Worm (Caenorhabditis elegans): ENCODE results near the gene vps-41.

vps-41 gene

DNA sequence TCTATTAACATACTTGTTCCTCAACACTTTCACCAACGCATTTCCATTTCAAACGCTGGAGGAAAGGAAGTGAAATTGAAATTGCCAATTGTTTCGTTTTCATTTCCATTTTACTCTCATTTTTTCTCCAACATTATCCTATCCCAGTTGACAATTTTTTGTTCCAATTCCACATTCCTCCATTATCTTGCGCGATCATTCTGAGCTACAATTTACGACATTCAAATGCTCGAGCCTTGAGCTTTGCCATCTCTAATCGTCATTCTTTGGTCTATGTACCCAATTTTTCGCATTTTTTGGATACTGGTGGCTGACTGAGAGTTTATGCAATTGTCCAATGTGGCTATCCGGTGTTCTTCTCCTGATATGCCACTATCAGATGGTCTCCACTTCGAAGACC lies 34.0 kb upstream of the vps-41 start, which contains the start of gene Y34B4A.10:
Y34B4A.10 (plus strand) TSS at position 301 of the 400 bp plus-strand sequence.
- TF ChIP-seq blmp-1 (tag; optimal IDR thresholded peaks at IDR 0.05) (peak; percentile 29), fkh-8 (tag; optimal IDR thresholded peaks at IDR 0.05) (no peak)

DNA sequence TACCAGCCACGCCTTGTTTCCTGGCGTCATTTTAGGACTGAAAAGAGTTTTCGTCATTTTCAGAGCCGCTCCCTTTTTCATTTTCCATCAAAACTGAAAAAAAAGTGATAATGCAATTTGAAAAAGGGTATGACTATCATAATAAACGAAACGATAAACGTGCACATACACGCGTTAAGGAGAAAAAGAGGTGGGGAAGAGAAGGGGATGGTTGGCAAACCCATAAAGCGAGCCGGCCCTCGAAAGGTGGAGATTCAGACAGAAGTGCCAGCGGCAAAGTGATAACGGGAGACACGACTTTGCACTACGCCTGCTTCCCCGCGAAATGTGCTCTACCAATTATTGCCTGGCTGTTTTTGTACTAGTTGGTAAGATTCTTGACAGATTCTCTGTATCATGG lies 30.8 kb upstream of the vps-41 start, which contains the start of gene nspg-14:
nspg-14 (plus strand) TSS at position 250 of the 400 bp plus-strand sequence.
- TF ChIP-seq zag-1 (tag; optimal IDR thresholded peaks at IDR 0.05) (no peak), nhr-19 (GFP tag; conservative IDR thresholded peaks at IDR 0.05) (no peak), blmp-1 (tag; optimal IDR thresholded peaks at IDR 0.05) (no peak), nhr-237 (tag; optimal IDR thresholded peaks at IDR 0.05) (no peak), ets-5 (GFP tag; IDR thresholded peaks at IDR 0.05) (no peak), hpl-2 (GFP tag; optimal IDR thresholded peaks at IDR 0.05) (no peak), ztf-4 (tag; optimal IDR thresholded peaks at IDR 0.05) (no peak), lin-14 (GFP tag; optimal IDR thresholded peaks at IDR 0.05) (peak; percentile 10), sptf-1 (tag; optimal IDR thresholded peaks at IDR 0.05) (no peak), lin-13 (GFP tag; optimal IDR thresholded peaks at IDR 0.05) (no peak), nhr-12 (tag; optimal IDR thresholded peaks at IDR 0.05) (no peak), fkh-10 (GFP tag; optimal IDR thresholded peaks at IDR 0.05) (no peak), elt-3 (tag; optimal IDR thresholded peaks at IDR 0.05) (no peak), elt-2 (tag; optimal IDR thresholded peaks at IDR 0.05) (peak; percentile 61), lin-15B (tag; optimal IDR thresholded peaks at IDR 0.05) (no peak), dsc-1 (tag; optimal IDR thresholded peaks at IDR 0.05) (no peak), mef-2 (tag; optimal IDR thresholded peaks at IDR 0.05) (no peak), vab-15 (tag; optimal IDR thresholded peaks at IDR 0.05) (no peak)

DNA sequence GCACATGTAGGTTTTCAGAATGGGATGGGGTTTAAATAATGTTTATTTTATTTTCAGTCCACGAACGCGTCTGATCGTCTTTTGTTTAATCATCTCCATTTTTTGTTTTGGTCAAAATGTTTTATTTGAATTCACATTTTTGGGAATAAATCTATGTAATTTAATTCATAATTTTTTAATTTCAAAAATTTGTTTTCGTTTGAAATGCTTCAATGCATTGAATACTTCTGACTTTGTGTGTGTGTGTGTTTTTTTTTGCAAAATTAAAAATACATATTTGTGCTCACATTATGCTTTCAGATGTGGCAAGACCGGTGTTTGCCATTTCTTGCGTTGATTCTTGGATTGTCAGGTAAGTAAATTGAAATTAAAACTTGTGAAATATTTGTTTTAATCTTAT lies 28.7 kb upstream of the vps-41 start, which contains the start of gene nspg-13:
nspg-13 (plus strand) TSS at position 301 of the 400 bp plus-strand sequence.
- TF ChIP-seq nhr-76 (tag; optimal IDR thresholded peaks at IDR 0.05) (no peak), lin-15B (tag; optimal IDR thresholded peaks at IDR 0.05) (no peak), Y116A8C.19 (tag; optimal IDR thresholded peaks at IDR 0.05; ENCODE audit: borderline replicate concordance) (no peak), grh-1 (GFP tag; IDR thresholded peaks at IDR 0.05) (no peak), unc-130 (tag; optimal IDR thresholded peaks at IDR 0.05) (no peak), swsn-7 (tag; optimal IDR thresholded peaks at IDR 0.05) (no peak), nhr-20 (tag; optimal IDR thresholded peaks at IDR 0.05) (no peak), unc-62 (GFP tag; optimal IDR thresholded peaks at IDR 0.05) (no peak), tlp-1 (tag; optimal IDR thresholded peaks at IDR 0.05) (no peak), ceh-90 (tag; optimal IDR thresholded peaks at IDR 0.05) (no peak), mef-2 (tag; optimal IDR thresholded peaks at IDR 0.05) (no peak), mab-9 (GFP tag; IDR thresholded peaks at IDR 0.05) (no peak), nhr-84 (tag; optimal IDR thresholded peaks at IDR 0.05) (no peak), aly-2 (tag; optimal IDR thresholded peaks at IDR 0.05) (no peak)

DNA sequence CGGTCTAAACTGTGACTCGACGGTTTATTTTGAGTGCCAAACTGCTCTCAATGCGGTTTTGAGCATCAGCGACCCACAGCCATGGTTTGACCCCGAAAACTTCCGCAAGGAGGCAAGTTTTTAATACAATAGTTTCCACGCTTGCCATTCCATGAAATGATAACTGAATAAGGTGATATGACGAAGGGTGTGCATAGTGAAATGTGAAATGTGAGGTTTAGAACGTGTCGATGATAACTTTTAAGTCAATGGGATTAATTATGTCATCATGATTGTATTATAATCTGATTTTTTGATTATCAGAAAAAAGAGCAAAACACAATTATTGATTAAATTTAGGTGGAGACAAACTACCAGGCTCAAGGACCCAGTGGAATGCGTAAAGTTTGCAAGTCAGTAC lies 28.3 kb upstream of the vps-41 start:
- peak; percentile 64 for TF ChIP-seq elt-2 (tag; optimal IDR thresholded peaks at IDR 0.05)
- no peak for TF ChIP-seq ceh-88 (GFP tag; IDR thresholded peaks at IDR 0.05)

DNA sequence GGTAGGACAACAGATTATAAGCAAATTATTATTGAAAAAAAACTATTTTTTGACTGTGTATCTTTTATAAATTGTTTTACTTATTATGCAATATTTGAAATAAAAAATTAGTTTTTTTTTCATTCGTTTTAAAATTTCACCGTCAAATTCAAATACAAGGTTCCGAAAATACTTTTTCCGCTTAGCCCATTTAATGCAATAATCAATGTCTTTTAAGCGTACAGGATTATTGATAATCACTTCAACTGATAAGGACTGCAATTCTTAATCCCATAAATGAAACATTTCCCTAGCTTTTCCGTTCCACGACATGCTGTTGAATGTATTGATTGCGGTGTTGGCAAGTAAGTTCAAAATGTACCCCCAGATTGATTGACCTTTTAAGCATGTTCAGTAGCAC lies 26.6 kb upstream of the vps-41 start, which contains the start of gene nspg-12:
nspg-12 (plus strand) TSS at position 301 of the 400 bp plus-strand sequence.
- TF ChIP-seq xbp-1 (tag; optimal IDR thresholded peaks at IDR 0.05), result no peak
- peak; percentile 52 for TF ChIP-seq elt-2 (tag; optimal IDR thresholded peaks at IDR 0.05)
- TF ChIP-seq irx-1 (tag; optimal IDR thresholded peaks at IDR 0.05), result no peak

DNA sequence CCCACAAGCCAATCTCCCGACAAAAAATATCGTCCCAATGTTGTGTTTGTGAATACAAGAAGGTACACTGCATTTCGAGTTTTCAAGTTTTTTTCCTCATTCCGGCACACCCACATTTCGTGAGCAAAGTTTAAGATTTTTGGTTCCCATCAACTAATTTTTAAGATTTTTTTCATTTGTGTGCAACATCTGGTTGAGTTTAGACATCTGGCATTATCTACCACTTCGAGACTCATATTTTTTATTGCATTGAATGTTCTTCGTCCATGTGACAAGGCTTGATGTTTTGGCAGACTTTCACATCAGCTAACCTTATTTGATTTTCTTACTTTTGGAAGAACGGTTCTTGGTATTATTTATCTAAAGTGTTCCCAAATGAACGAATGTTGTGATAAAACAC lies 23.2 kb upstream of the vps-41 start:
- TF ChIP-seq C34B4.2 (tag; optimal IDR thresholded peaks at IDR 0.05), result no peak
- peak; percentile 97 for TF ChIP-seq dsc-1 (tag; optimal IDR thresholded peaks at IDR 0.05)
- TF ChIP-seq fkh-4 (tag; optimal IDR thresholded peaks at IDR 0.05; ENCODE audit: borderline replicate concordance), result peak; percentile 86
